Fruit fly (Drosophila melanogaster) whole organism, wandering third instar larva: ENCODE measurements around the gene CG31872.

Source experiments
- Abd-B ChIP-seq: fragments of >200 bp; optimal IDR thresholded peaks from 2 replicates; lab custom pipeline; 2017; ENCODE audit warnings: missing biosample characterization, missing genetic modification characterization
- Dfd ChIP-seq: fragments of >200 bp; optimal IDR thresholded peaks from 2 replicates; lab custom pipeline; 2017; ENCODE audit warnings: missing biosample characterization, missing genetic modification characterization
- GATAd ChIP-seq: sonication (Bioruptor generic); optimal IDR thresholded peaks from 2 replicates; lab custom pipeline; 2016; ENCODE audit warnings: missing biosample characterization, missing genetic modification characterization
- HLH106 ChIP-seq: fragments of 200-800 bp; optimal IDR thresholded peaks from 3 replicates; lab custom pipeline; 2019; ENCODE audit warnings: missing biosample characterization, mild to moderate bottlenecking, missing genetic modification characterization, moderate library complexity
- Hnf4 ChIP-seq: fragments of 200-800 bp; sonication (Bioruptor generic); optimal IDR thresholded peaks from 2 replicates; lab custom pipeline; 2016; ENCODE audit warnings: missing biosample characterization, mild to moderate bottlenecking, missing genetic modification characterization
- Hr78 ChIP-seq: fragments of >200 bp; optimal IDR thresholded peaks from 2 replicates; lab custom pipeline; 2017; ENCODE audit warnings: missing biosample characterization, missing genetic modification characterization
- Mio ChIP-seq: sonication (Bioruptor generic); optimal IDR thresholded peaks from 2 replicates; lab custom pipeline; 2016; ENCODE audit warnings: missing biosample characterization, missing genetic modification characterization
- Myc ChIP-seq: fragments of >200 bp; optimal IDR thresholded peaks from 2 replicates; lab custom pipeline; 2017
- Rel ChIP-seq, 2 experiments: fragments of 200-800 bp; sonication (Bioruptor generic) in 1 of 2; optimal IDR thresholded peaks; 2 replicates in 1 of 2; 3 replicates in 1 of 2; lab custom pipeline; 2016 to 2019; ENCODE audit warnings: mild to moderate bottlenecking in 2 of 2, missing biosample characterization in 2 of 2, missing genetic modification characterization in 2 of 2, moderate library complexity in 1 of 2
- brk ChIP-seq: fragments of 200-800 bp; sonication (Bioruptor generic); optimal IDR thresholded peaks from 2 replicates; lab custom pipeline; 2016; ENCODE audit warnings: missing biosample characterization, mild to moderate bottlenecking, missing genetic modification characterization
- dmrt93B ChIP-seq: fragments of 200-800 bp; sonication (Bioruptor generic); optimal IDR thresholded peaks from 2 replicates; lab custom pipeline; 2018; ENCODE audit warnings: missing biosample characterization, mild to moderate bottlenecking, missing genetic modification characterization
- h ChIP-seq: fragments of 200-800 bp; sonication (Bioruptor generic); optimal IDR thresholded peaks from 3 replicates; lab custom pipeline; 2016; ENCODE audit warnings: missing biosample characterization, mild to moderate bottlenecking, missing genetic modification characterization
- jim ChIP-seq: fragments of 175-275, 200-325 bp; sonication (Bioruptor generic); optimal IDR thresholded peaks from 2 replicates; lab custom pipeline; 2016; ENCODE audit warnings: missing biosample characterization, mild to moderate bottlenecking, missing genetic modification characterization
- psq ChIP-seq: fragments of 200-800 bp; sonication (Bioruptor generic); optimal IDR thresholded peaks from 3 replicates; lab custom pipeline; 2017; ENCODE audit warnings: missing biosample characterization, mild to moderate bottlenecking, missing genetic modification characterization, moderate library complexity
- rgr ChIP-seq: fragments of 200-800 bp; sonication (Bioruptor generic); optimal IDR thresholded peaks from 3 replicates; lab custom pipeline; 2016; ENCODE audit warnings: missing biosample characterization, mild to moderate bottlenecking, missing genetic modification characterization
- usp ChIP-seq: fragments of >200 bp; optimal IDR thresholded peaks from 2 replicates; lab custom pipeline; 2017; ENCODE audit warnings: missing biosample characterization, missing genetic modification characterization

The CG31872 gene

DNA sequence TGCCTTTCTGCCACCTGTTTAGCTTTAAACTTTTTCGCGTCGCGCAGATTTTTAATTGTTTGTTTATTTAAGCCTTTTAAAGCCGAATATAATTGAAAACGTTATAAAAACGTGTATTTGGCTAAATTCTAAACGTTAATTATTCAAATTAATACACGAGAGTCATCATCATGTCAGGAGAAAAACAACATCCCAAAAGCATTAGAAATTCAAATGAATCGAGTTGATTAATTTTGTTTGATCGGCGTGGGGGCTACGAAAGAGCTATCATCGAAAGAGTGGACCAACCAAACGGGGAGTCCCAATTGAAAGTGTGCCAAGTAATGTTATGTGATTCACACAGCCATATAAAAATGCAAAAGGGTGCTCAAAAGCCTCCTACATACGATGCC lies 48.1 kb downstream of the CG31872 start:
- TF ChIP-seq HLH106 (tag; lab: Kevin White, UChicago) (no peak), Rel (GFP tag; optimal IDR thresholded peaks at IDR 0.05; lab: Kevin White, UChicago) (no peak), Rel (tag; optimal IDR thresholded peaks at IDR 0.05; lab: Kevin White, UChicago) (peak; percentile 53)

DNA sequence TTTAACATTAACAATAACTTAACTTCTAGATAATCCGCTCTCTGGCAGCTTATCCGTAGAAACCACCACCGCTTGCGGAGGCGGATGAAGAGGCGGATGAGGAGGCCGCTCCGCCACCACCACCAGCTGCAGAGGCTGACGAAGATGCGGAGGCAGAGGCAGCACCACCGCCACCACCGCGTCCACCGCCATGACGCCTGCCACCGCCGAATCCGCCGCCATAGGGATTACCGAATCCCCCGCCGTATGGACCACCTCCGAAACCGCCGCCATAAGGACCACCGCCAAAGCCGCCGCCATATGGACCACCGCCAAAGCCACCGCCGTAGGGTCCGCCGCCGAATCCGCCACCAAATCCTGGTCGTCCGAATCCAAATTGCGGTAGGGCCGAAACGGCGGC lies 49.0 kb downstream of the CG31872 start:
- TF ChIP-seq h (GFP tag; lab: Kevin White, UChicago) (no peak), rgr (GFP tag; lab: Kevin White, UChicago) (no peak), psq (GFP tag; lab: Kevin White, UChicago) (no peak), brk (GFP tag; lab: Kevin White, UChicago) (no peak), Hr78 (GFP tag; lab: Kevin White, UChicago) (no peak), Hnf4 (GFP tag; lab: Kevin White, UChicago) (no peak), usp (GFP tag; lab: Kevin White, UChicago) (no peak), Abd-B (GFP tag; lab: Kevin White, UChicago) (no peak), dmrt93B (no peak), Myc (lab: Kevin White, UChicago) (no peak), GATAd (GFP tag; lab: Kevin White, UChicago) (no peak), Mio (GFP tag; lab: Kevin White, UChicago) (no peak)

DNA sequence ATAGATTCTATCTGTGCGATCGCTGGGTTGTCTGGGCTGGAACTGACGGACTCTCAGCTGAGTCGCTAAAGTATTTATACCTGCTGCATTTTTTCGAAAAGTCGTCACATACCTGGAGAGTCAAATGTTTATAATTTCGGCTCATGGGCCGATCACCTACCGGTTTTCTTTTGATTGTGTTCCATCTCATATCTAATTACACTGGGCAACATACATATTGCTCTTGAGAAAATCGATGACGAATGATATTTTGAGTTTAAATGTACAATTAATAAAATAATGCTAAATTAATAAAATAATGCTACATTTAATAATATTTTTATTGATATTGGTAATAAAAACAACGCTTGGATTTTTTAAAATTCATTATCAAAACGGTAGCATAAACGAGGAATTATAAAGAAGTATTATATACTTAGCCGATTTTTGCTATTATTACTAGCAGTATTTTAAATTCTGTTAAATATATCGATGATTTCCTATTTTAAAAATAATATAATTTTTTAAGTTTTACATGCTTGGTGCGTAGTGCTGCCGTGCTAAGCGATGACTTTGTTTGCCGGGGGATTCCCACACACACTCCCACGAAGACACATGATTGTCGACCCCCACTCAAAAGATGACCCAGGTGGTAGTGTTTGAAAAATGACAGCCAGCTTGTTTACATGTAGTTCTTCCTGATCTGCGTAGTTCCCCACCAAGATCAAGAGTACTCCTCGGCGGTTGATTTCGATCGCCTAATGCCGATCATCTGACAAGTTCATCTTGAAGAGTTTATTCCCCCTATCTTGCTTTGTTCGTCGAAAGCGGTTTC lies 49.7 kb downstream of the CG31872 start, which contains the start of gene CG7294:
Gene CG7294, minus strand, starts transcription at position 51 of the 814 bp plus-strand sequence.
- TF ChIP-seq jim (GFP tag; lab: Kevin White, UChicago) = no peak
- TF ChIP-seq Rel (GFP tag; optimal IDR thresholded peaks at IDR 0.05; lab: Kevin White, UChicago) = no peak
- peak; percentile 84 for TF ChIP-seq Rel (tag; optimal IDR thresholded peaks at IDR 0.05; lab: Kevin White, UChicago)

DNA sequence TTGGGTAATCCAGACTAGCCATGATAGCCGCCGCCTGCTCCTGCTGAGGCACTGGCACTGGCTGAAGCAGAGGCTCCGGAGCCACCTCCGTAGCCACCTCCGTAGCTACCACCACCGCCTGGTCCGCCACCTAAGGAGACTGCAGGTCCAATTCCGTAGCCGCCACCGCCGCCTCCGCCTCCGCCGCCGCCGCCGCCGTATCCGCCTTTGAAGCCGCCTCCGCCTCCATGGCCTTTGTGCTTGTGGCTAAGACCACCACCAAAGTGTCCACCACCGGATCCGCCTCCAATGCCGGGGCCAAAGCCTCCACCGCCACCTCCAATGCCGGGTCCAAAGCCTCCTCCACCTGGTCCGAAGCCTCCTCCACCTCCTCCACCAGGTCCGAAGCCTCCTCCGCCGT lies 53.3 kb downstream of the CG31872 start:
- TF ChIP-seq Abd-B (GFP tag; lab: Kevin White, UChicago) (no peak), Dfd (GFP tag; lab: Kevin White, UChicago) (peak; percentile 56)
